Fruit fly (Drosophila melanogaster) whole organism, embryonic: ENCODE measurements around the gene CG18766.

Source experiments
- CG10267 ChIP-seq: fragments of 200-800 bp; sonication (Bioruptor generic); optimal IDR thresholded peaks from 2 replicates; lab custom pipeline; 2018; ENCODE audit warnings: missing biosample characterization, mild to moderate bottlenecking, missing genetic modification characterization, moderate library complexity
- CG12155 ChIP-seq: fragments of 200-800 bp; sonication (Bioruptor generic); optimal IDR thresholded peaks from 3 replicates; lab custom pipeline; 2016; ENCODE audit warnings: missing biosample characterization, missing genetic modification characterization
- CG13287 ChIP-seq: fragments of 200-800 bp; sonication (Bioruptor generic); IDR thresholded peaks from 2 replicates; pipeline ENCODE4 v1.3.6; 2022; ENCODE audit warnings: missing biosample characterization, missing genetic modification characterization; ENCODE audit not compliant: partially characterized antibody
- CG15011 ChIP-seq: fragments of 200-800 bp; sonication (Bioruptor generic); optimal IDR thresholded peaks from 3 replicates; lab custom pipeline; 2018; ENCODE audit warnings: missing biosample characterization, mild to moderate bottlenecking, missing genetic modification characterization
- CG1603 ChIP-seq: fragments of 200-800 bp; sonication (Bioruptor generic); optimal IDR thresholded peaks from 2 replicates; lab custom pipeline; 2019; ENCODE audit warnings: missing biosample characterization, mild to moderate bottlenecking, missing genetic modification characterization, moderate library complexity
- CG17186 ChIP-seq: fragments of 200-800 bp; sonication (Bioruptor generic); optimal IDR thresholded peaks from 3 replicates; lab custom pipeline; 2017; ENCODE audit warnings: missing biosample characterization, missing genetic modification reagents, missing genetic modification characterization
- CG17328 ChIP-seq: fragments of 200-800 bp; sonication (Bioruptor generic); IDR thresholded peaks from 2 replicates; pipeline ENCODE4 v1.3.6; 2022; ENCODE audit warnings: missing biosample characterization, missing genetic modification characterization
- CG17361 ChIP-seq: fragments of 200-800 bp; sonication (Bioruptor generic); IDR thresholded peaks from 3 replicates; pipeline ENCODE4 v1.3.6; 2022; ENCODE audit warnings: missing biosample characterization, missing genetic modification characterization
- CG1792 ChIP-seq: fragments of 200-800 bp; sonication (Bioruptor generic); optimal IDR thresholded peaks from 2 replicates; lab custom pipeline; 2016; ENCODE audit warnings: missing biosample characterization, missing genetic modification characterization
- CG34224 ChIP-seq: fragments of 200-800 bp; sonication (Bioruptor generic); IDR thresholded peaks from 3 replicates; pipeline ENCODE4 v1.3.6; 2022; ENCODE audit warnings: missing biosample characterization, missing genetic modification characterization; ENCODE audit not compliant: partially characterized antibody
- CG3847 ChIP-seq: fragments of 200-800 bp; sonication (Bioruptor generic); IDR thresholded peaks from 2 replicates; pipeline ENCODE4 v1.3.6; 2022; ENCODE audit warnings: missing biosample characterization, missing genetic modification characterization
- CG5953 ChIP-seq: fragments of 200-800 bp; sonication (Bioruptor generic); IDR thresholded peaks from 2 replicates; pipeline ENCODE4 v1.3.6; 2022; ENCODE audit warnings: missing biosample characterization, missing genetic modification characterization
- CG6654 ChIP-seq: fragments of 200-800 bp; sonication (Bioruptor generic); optimal IDR thresholded peaks from 2 replicates; lab custom pipeline; 2017; ENCODE audit warnings: missing biosample characterization, mild to moderate bottlenecking, missing genetic modification characterization
- CG8089 ChIP-seq: fragments of 200-800 bp; sonication (Bioruptor generic); optimal IDR thresholded peaks from 3 replicates; lab custom pipeline; 2016; ENCODE audit warnings: missing biosample characterization, missing genetic modification characterization
- CG8281 ChIP-seq: fragments of 200-800 bp; sonication (Bioruptor generic); optimal IDR thresholded peaks from 2 replicates; lab custom pipeline; 2018; ENCODE audit warnings: missing biosample characterization, mild to moderate bottlenecking, missing genetic modification characterization, moderate library complexity
- CG8359 ChIP-seq: fragments of 200-800 bp; sonication (Bioruptor generic); optimal IDR thresholded peaks from 2 replicates; lab custom pipeline; 2017; ENCODE audit warnings: missing biosample characterization, mild to moderate bottlenecking, missing genetic modification characterization, borderline replicate concordance
- CTCF ChIP-seq: fragments of 200-800 bp; sonication (Bioruptor generic); optimal IDR thresholded peaks from 2 replicates; lab custom pipeline; 2017; ENCODE audit warnings: missing biosample characterization, mild to moderate bottlenecking, missing genetic modification characterization, moderate library complexity
- CoRest ChIP-seq: fragments of 200-800 bp; sonication (Bioruptor generic); optimal IDR thresholded peaks from 3 replicates; lab custom pipeline; 2018; ENCODE audit warnings: missing biosample characterization, mild to moderate bottlenecking, missing genetic modification characterization, moderate library complexity
- D19A ChIP-seq: fragments of 200-800 bp; optimal IDR thresholded peaks from 3 replicates; lab custom pipeline; 2019; ENCODE audit warnings: missing biosample characterization, mild to moderate bottlenecking, missing genetic modification characterization, moderate library complexity
- Deaf1 ChIP-seq: fragments of 200-800 bp; optimal IDR thresholded peaks from 3 replicates; lab custom pipeline; 2019; ENCODE audit warnings: missing biosample characterization, mild to moderate bottlenecking, missing genetic modification characterization, moderate library complexity
- Dll ChIP-seq: fragments of 200-800 bp; sonication (Bioruptor generic); IDR thresholded peaks from 4 replicates; pipeline ENCODE4 v1.3.6; 2022; ENCODE audit warnings: missing biosample characterization, missing genetic modification characterization; ENCODE audit not compliant: partially characterized antibody
- E2f2 ChIP-seq: fragments of 200-800 bp; sonication (Bioruptor generic); IDR thresholded peaks from 2 replicates; pipeline ENCODE4 v1.3.6; 2022; ENCODE audit warnings: missing biosample characterization, missing genetic modification characterization
- ERR ChIP-seq: fragments of 200-800 bp; sonication (Bioruptor generic); optimal IDR thresholded peaks from 2 replicates; lab custom pipeline; 2016; ENCODE audit warnings: missing biosample characterization, missing genetic modification characterization
- Ets65A ChIP-seq: fragments of 200-800 bp; sonication (Bioruptor generic); peaks from one replicate; lab custom pipeline; 2016; ENCODE audit warnings: missing biosample characterization, missing genetic modification characterization
- HLH4C ChIP-seq: fragments of 200-800 bp; sonication (Bioruptor generic); IDR thresholded peaks from 3 replicates; pipeline ENCODE4 v1.3.6; 2022; ENCODE audit warnings: missing biosample characterization, missing genetic modification characterization; ENCODE audit not compliant: partially characterized antibody
- HmgZ ChIP-seq: fragments of 200-800 bp; sonication (Bioruptor generic); optimal IDR thresholded peaks from 2 replicates; lab custom pipeline; 2018; ENCODE audit warnings: missing biosample characterization, mild to moderate bottlenecking, missing genetic modification characterization
- Hmr ChIP-seq: fragments of 200-800 bp; sonication (Bioruptor generic); optimal IDR thresholded peaks from 3 replicates; lab custom pipeline; 2017; ENCODE audit warnings: mild to moderate bottlenecking, missing biosample characterization, missing genetic modification reagents, missing genetic modification characterization
- Med ChIP-seq: fragments of 200-800 bp; sonication (Bioruptor generic); peaks from one replicate; lab custom pipeline; 2016; ENCODE audit warnings: missing biosample characterization, missing genetic modification characterization, mild to moderate bottlenecking, inconsistent platforms, moderate library complexity
- Sry-δ ChIP-seq: fragments of 200-800 bp; sonication (Bioruptor generic); optimal IDR thresholded peaks from 2 replicates; lab custom pipeline; 2016; ENCODE audit warnings: missing biosample characterization, missing genetic modification characterization
- Stat92E ChIP-seq, 3 experiments: fragments of >200 bp in 2 of 3; fragments of 200-800 bp in 1 of 3; sonication (Bioruptor generic) in 1 of 3; optimal IDR thresholded peaks; 2 replicates each; lab custom pipeline; 2017 to 2019; ENCODE audit warnings: missing biosample characterization in 3 of 3, missing genetic modification characterization in 3 of 3, mild to moderate bottlenecking in 1 of 3, moderate library complexity in 1 of 3
- ap ChIP-seq: fragments of 200-800 bp; sonication (Bioruptor generic); IDR thresholded peaks from 2 replicates; pipeline ENCODE4 v1.3.6; 2022; ENCODE audit warnings: missing biosample characterization, missing genetic modification characterization
- cad ChIP-seq: fragments of >200 bp; optimal IDR thresholded peaks from 2 replicates; lab custom pipeline; 2017; ENCODE audit warnings: missing biosample characterization, missing genetic modification characterization
- crp ChIP-seq, 2 experiments: fragments of 200-800 bp; sonication (Bioruptor generic); optimal IDR thresholded peaks; 2 replicates in 1 of 2; 3 replicates in 1 of 2; lab custom pipeline; 2017; ENCODE audit warnings: missing biosample characterization in 2 of 2, missing genetic modification characterization in 2 of 2, mild to moderate bottlenecking in 1 of 2, moderate library complexity in 1 of 2
- gfzf ChIP-seq: fragments of 200-800 bp; sonication (Bioruptor generic); optimal IDR thresholded peaks from 2 replicates; lab custom pipeline; 2016; ENCODE audit warnings: missing biosample characterization, mild to moderate bottlenecking, missing genetic modification characterization, moderate library complexity
- grau ChIP-seq: fragments of 200-800 bp; optimal IDR thresholded peaks from 3 replicates; lab custom pipeline; 2019; ENCODE audit warnings: missing biosample characterization, mild to moderate bottlenecking, missing genetic modification characterization, moderate library complexity
- onecut ChIP-seq: fragments of 200-800 bp; sonication (Bioruptor generic); IDR thresholded peaks from 2 replicates; pipeline ENCODE4 v1.3.6; 2022; ENCODE audit warnings: missing biosample characterization, missing genetic modification characterization
- psq ChIP-seq: fragments of 200-800 bp; sonication (Bioruptor generic); optimal IDR thresholded peaks from 2 replicates; lab custom pipeline; 2017; ENCODE audit warnings: missing biosample characterization, missing genetic modification characterization
- scrt ChIP-seq: fragments of 200-800 bp; sonication (Bioruptor generic); optimal IDR thresholded peaks from 2 replicates; lab custom pipeline; 2018; ENCODE audit warnings: missing biosample characterization, mild to moderate bottlenecking, missing genetic modification characterization, moderate library complexity
- slp2 ChIP-seq: fragments of 200-800 bp; sonication (Bioruptor generic); optimal IDR thresholded peaks from 2 replicates; lab custom pipeline; 2016; ENCODE audit warnings: missing biosample characterization, missing genetic modification characterization
- sna ChIP-seq: fragments of 200-800 bp; sonication (Bioruptor generic); IDR thresholded peaks from 2 replicates; pipeline ENCODE4 v1.3.6; 2022; ENCODE audit warnings: missing biosample characterization, missing genetic modification characterization; ENCODE audit not compliant: partially characterized antibody
- tio ChIP-seq: fragments of 200-800 bp; sonication (Bioruptor generic); optimal IDR thresholded peaks from 2 replicates; lab custom pipeline; 2017; ENCODE audit warnings: missing biosample characterization, missing genetic modification characterization, inconsistent platforms
- unc-4 ChIP-seq: fragments of 200-800 bp; sonication (Bioruptor generic); IDR thresholded peaks from 2 replicates; pipeline ENCODE4 v1.3.6; 2022; ENCODE audit warnings: missing biosample characterization, missing genetic modification characterization; ENCODE audit not compliant: partially characterized antibody
- z ChIP-seq: fragments of 200-800 bp; sonication (Bioruptor generic); IDR thresholded peaks from 3 replicates; pipeline ENCODE4 v1.3.6; 2022; ENCODE audit warnings: missing biosample characterization, missing genetic modification characterization
- zen ChIP-seq: fragments of 200-800 bp; sonication (Bioruptor generic); optimal IDR thresholded peaks from 3 replicates; lab custom pipeline; 2018; ENCODE audit warnings: missing biosample characterization, mild to moderate bottlenecking, missing genetic modification characterization, moderate library complexity

Gene CG18766

dm6 chr3R:27228342-27228741, 16.7 kb downstream of the CG18766 start, which contains the start of gene CG42813 (continued):
- TF ChIP-seq unc-4 = 0 out of 2 replicates have a peak, but pooled peaks have one; percentile 28
- TF ChIP-seq crp (GFP tag; optimal IDR thresholded peaks at IDR 0.05; lab: Kevin White, UChicago) = peak in 1 of 2 experiments; percentile 92
- TF ChIP-seq Dll = peak; percentile 17; the same call in 1 of the 4 replicates
- TF ChIP-seq gfzf (GFP tag; lab: Kevin White, UChicago) = peak; percentile 64
- peak; percentile 40; the same call in 1 of the 3 replicates for TF ChIP-seq CG34224 (GFP tag; lab: Robert Waterston, UW)
- TF ChIP-seq CG10267 (tag; lab: Kevin White, UChicago) = no peak
- peak; percentile 25 for TF ChIP-seq HmgZ (tag; lab: Kevin White, UChicago)
- peak; percentile 84 for TF ChIP-seq CTCF
- TF ChIP-seq CG8281 (tag; lab: Kevin White, UChicago) = no peak
- no peak for TF ChIP-seq Deaf1
- TF ChIP-seq Stat92E (GFP tag; optimal IDR thresholded peaks at IDR 0.05; lab: Kevin White, UChicago) = no peak
- peak; percentile 55 for TF ChIP-seq E2f2 (GFP tag; lab: Robert Waterston, UW)
- TF ChIP-seq CG13287 (GFP tag; lab: Robert Waterston, UW) = peak; percentile 53
- TF ChIP-seq CoRest (tag; lab: Kevin White, UChicago) = no peak
- peak; percentile 29; the same call in 1 of the 2 replicates for TF ChIP-seq CG3847 (GFP tag; lab: Robert Waterston, UW)
- TF ChIP-seq, all 482 proteins: peak for 20

dm6 chr3R:27226080-27226648, 18.9 kb downstream of the CG18766 start:
- TF ChIP-seq CG15011 (GFP tag; lab: Kevin White, UChicago) (no peak), CG17186 (GFP tag; lab: Kevin White, UChicago) (no peak), grau (tag; lab: Kevin White, UChicago) (no peak), ap (GFP tag; lab: Robert Waterston, UW) (no peak), CG12155 (GFP tag; lab: Kevin White, UChicago) (no peak), CG1603 (no peak), CG8089 (GFP tag; lab: Kevin White, UChicago) (no peak), D19A (tag; lab: Kevin White, UChicago) (no peak), zen (tag; lab: Kevin White, UChicago) (no peak), onecut (GFP tag; lab: Robert Waterston, UW) (no peak), Sry-δ (no peak), cad (GFP tag; lab: Kevin White, UChicago) (peak; percentile 92), psq (GFP tag; lab: Kevin White, UChicago) (no peak), CG17328 (GFP tag; lab: Robert Waterston, UW) (no peak), tio (GFP tag; lab: Kevin White, UChicago) (no peak), CG17361 (GFP tag; lab: Robert Waterston, UW) (no peak), HLH4C (0 out of 3 replicates have a peak, but pooled peaks have one; percentile 26), CG1792 (GFP tag; lab: Kevin White, UChicago) (no peak), z (GFP tag; lab: Robert Waterston, UW) (no peak), scrt (GFP tag; lab: Kevin White, UChicago) (no peak), CG5953 (GFP tag; lab: Robert Waterston, UW) (no peak), CG8359 (no peak), Med (GFP tag; lab: Kevin White, UChicago) (peak; percentile 29), Ets65A (GFP tag; lab: Kevin White, UChicago) (peak; percentile 58), sna (no peak), CG6654 (GFP tag; lab: Kevin White, UChicago) (peak; percentile 97), slp2 (GFP tag; lab: Kevin White, UChicago) (no peak), ERR (GFP tag; lab: Kevin White, UChicago) (no peak), Hmr (no peak)
